Fruit fly (Drosophila melanogaster): Measurements from ENCODE around the gene Mpp6.
A peak's percentile ranks its signal among the peaks of the same experiment; 100 is the strongest.

Mpp6 gene

DNA sequence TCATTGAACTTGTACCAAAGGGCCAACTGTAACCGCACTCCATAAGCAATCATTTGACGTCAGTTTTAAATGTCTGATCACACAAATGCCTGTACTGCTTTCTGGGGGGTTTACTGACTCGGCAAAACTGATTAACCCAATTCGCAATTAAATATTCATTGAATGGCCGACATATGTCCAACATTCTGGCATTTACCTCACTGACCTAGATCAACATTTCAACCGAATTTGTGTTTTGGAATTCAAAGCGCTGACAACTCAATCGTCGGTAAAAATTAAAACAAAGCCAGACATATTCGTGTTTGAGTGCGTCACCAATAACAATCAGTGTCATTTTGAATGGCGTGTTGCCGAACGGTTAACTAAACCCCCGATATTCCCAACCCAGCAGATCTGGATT, 40.4 kb upstream of the Mpp6 start:
- TF ChIP-seq CG6854 (GFP tag; optimal IDR thresholded peaks at IDR 0.05) (no peak), CG2199 (GFP tag; IDR thresholded peaks at IDR 0.05) (peak; percentile 97)

- TF ChIP-seq CG13287 (GFP tag; IDR thresholded peaks at IDR 0.05; ENCODE audit: partially characterized antibody) (no peak), HLHmδ (GFP tag; optimal IDR thresholded peaks at IDR 0.05) (no peak), ham (GFP tag; IDR thresholded peaks at IDR 0.05) (no peak), Camta (GFP tag; optimal IDR thresholded peaks at IDR 0.05) (no peak), CG43689 (GFP tag; IDR thresholded peaks at IDR 0.05) (no peak), CG31441 (GFP tag; IDR thresholded peaks at IDR 0.05) (no peak), CG1233 (GFP tag; optimal IDR thresholded peaks at IDR 0.05) (no peak), CG17612 (GFP tag; IDR thresholded peaks at IDR 0.05) (no peak), pb (GFP tag; optimal IDR thresholded peaks at IDR 0.05) (no peak), abd-A (tag; optimal IDR thresholded peaks at IDR 0.05) (no peak), H15 (GFP tag; IDR thresholded peaks at IDR 0.05) (no peak), CG10321 (GFP tag; IDR thresholded peaks at IDR 0.05) (no peak), Chrac-16 (GFP tag; optimal IDR thresholded peaks at IDR 0.05) (no peak), Atf-2 (GFP tag; optimal IDR thresholded peaks at IDR 0.05) (no peak), HHEX (GFP tag; optimal IDR thresholded peaks at IDR 0.05) (no peak), Ets65A (GFP tag) (no peak), CG10366 (GFP tag; IDR thresholded peaks at IDR 0.05) (no peak), Side (GFP tag; optimal IDR thresholded peaks at IDR 0.05) (no peak), CG10462 (GFP tag; optimal IDR thresholded peaks at IDR 0.05) (no peak)
Measured at dm6 chr2L:21135764-21136163, 20.3 kb upstream of the Mpp6 start.

DNA sequence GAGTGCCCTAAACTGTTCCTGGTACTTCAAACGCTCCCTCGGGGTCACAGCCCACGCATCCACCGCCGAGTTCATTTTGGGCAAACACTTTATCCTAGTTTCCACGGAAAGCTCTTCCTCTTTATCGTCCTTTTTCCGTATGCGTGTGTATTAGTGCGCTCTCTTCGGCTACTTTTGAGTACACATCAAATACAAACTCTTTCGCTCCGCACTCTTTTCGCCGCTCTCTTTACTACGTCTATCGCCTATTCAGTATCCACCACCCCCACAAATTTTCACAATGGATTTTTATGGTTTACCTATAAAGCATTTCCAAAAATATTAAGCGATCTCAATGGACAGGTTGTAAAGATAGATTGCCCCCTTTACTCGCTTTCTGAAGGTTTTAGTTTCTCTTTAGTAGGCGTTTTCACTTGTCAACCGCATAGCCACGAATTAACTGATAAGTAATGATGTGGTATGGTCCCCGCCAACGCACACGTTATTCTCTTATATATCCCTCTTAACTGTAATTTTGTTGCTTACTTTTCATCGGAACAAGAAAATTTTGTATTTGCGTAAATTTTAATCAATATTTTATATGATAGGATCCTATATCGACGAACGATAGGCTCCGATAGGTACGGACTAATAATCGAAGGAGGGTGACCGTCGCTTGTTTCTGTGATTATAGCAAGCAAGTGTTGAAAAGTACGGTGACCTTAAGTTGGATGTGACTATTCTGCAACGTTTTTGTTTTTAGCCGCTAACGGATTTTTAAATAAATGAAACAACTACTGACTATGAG, 14.2 kb upstream of the Mpp6 start, which contains the start of gene Dap160:
TSS of gene Dap160 (minus strand) at position 634 of the 787 bp plus-strand sequence.
- TF ChIP-seq Ets97D (GFP tag; optimal IDR thresholded peaks at IDR 0.05) (peak; percentile 29), Neu2 (GFP tag; optimal IDR thresholded peaks at IDR 0.05; ENCODE audit: borderline replicate concordance) (no peak), CG42726 (GFP tag; IDR thresholded peaks at IDR 0.05; ENCODE audit: partially characterized antibody) (peak; percentile 84), CG10321 (GFP tag; IDR thresholded peaks at IDR 0.05) (no peak), vvl (GFP tag; IDR thresholded peaks at IDR 0.05) (no peak), mam (GFP tag; optimal IDR thresholded peaks at IDR 0.05) (peak; percentile 16), CG4617 (GFP tag; optimal IDR thresholded peaks at IDR 0.05; ENCODE audit: borderline replicate concordance) (peak; percentile 80), Hr51 (GFP tag; optimal IDR thresholded peaks at IDR 0.05) (no peak), row (GFP tag; IDR thresholded peaks at IDR 0.05) (peak; percentile 67), CG7963 (GFP tag; IDR thresholded peaks at IDR 0.05; ENCODE audit: partially characterized antibody) (peak; percentile 81), CG2889 (GFP tag; IDR thresholded peaks at IDR 0.05) (no peak), Gug (GFP tag; IDR thresholded peaks at IDR 0.05) (no peak), Med (GFP tag) (peak; percentile 79), ssp (GFP tag; IDR thresholded peaks at IDR 0.05) (no peak; the same call in 1 of the 2 replicates), CG9797 (GFP tag; optimal IDR thresholded peaks at IDR 0.05) (peak; percentile 29), CG13296 (GFP tag; optimal IDR thresholded peaks at IDR 0.05) (no peak), Lhr (GFP tag; optimal IDR thresholded peaks at IDR 0.05) (peak; percentile 29), tin (GFP tag; optimal IDR thresholded peaks at IDR 0.05) (no peak), CG3995 (GFP tag; optimal IDR thresholded peaks at IDR 0.05) (peak; percentile 93), seq (GFP tag; IDR thresholded peaks at IDR 0.05) (peak; percentile 29; the same call in 1 of the 2 replicates), CG16813 (GFP tag; IDR thresholded peaks at IDR 0.05; ENCODE audit: partially characterized antibody) (peak; percentile 71), CG9932 (GFP tag; IDR thresholded peaks at IDR 0.05) (peak; percentile 55), Fer1 (GFP tag; optimal IDR thresholded peaks at IDR 0.05) (peak; percentile 41), MTF-1 (GFP tag; optimal IDR thresholded peaks at IDR 0.05; ENCODE audit: borderline replicate concordance) (no peak), oc (tag; optimal IDR thresholded peaks at IDR 0.05) (no peak), wor (GFP tag; IDR thresholded peaks at IDR 0.05) (no peak), CG31441 (GFP tag; IDR thresholded peaks at IDR 0.05) (no peak), hb (GFP tag; IDR thresholded peaks at IDR 0.05; ENCODE audit: partially characterized antibody) (peak; percentile 63; the same call in 1 of the 3 replicates)
